Fruit fly (Drosophila melanogaster): ENCODE data around the gene Pomp.

Pomp gene

DNA sequence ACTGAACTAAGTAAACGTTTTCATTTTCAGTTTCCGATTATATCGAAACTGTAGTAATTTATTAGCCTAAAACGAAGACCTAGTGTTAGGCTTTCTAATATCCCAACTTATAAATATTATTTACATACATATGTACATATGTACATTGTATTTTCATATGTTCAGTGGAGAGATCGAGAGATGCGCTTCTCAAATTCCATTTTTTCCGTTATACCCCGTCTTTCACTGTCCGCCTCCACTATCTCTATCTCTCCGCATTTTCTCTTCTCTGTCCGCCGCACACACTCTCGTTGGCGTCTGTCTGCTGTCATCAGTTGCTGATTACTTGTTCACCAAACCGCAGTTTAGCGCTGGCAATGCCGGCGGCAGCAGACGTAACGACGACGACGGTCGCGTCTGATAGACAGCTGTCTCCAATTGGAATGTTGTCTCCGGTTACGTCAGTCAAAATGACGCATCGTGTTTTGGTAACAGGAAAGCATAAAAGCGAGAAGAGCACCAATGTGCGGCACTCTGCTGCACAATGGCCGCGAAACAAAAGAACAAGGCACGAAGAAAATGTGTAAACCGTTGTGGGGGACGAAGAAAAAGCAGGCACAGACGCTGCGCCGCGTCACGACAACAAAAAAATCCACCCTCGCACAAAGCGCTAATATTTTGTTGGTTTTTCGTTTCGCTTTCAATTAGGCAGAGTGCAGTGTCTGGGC, 35.2 kb downstream of the Pomp start, which contains the start of gene CG9331 (continued):
- TF ChIP-seq vvl (GFP tag; IDR thresholded peaks at IDR 0.05) (peak; percentile 36; the same call in 1 of the 2 replicates), vnd (GFP tag; IDR thresholded peaks at IDR 0.05; ENCODE audit: partially characterized antibody) (peak; percentile 56; the same call in 1 of the 3 replicates), slbo (GFP tag; IDR thresholded peaks at IDR 0.05) (no peak), CG3995 (GFP tag; optimal IDR thresholded peaks at IDR 0.05) (no peak), HmgD (GFP tag; optimal IDR thresholded peaks at IDR 0.05) (peak; percentile 4), zfh2 (GFP tag; optimal IDR thresholded peaks at IDR 0.05) (no peak), lbe (GFP tag; optimal IDR thresholded peaks at IDR 0.05) (no peak), tio (GFP tag; optimal IDR thresholded peaks at IDR 0.05) (no peak), CG30403 (GFP tag; optimal IDR thresholded peaks at IDR 0.05) (no peak), CG1233 (GFP tag; optimal IDR thresholded peaks at IDR 0.05) (no peak), CG9609 (GFP tag; optimal IDR thresholded peaks at IDR 0.05) (no peak), CkIIα-i1 (GFP tag; IDR thresholded peaks at IDR 0.05) (no peak), Scr (GFP tag; IDR thresholded peaks at IDR 0.05; ENCODE audit: partially characterized antibody) (peak; percentile 43), CG12236 (GFP tag; optimal IDR thresholded peaks at IDR 0.05) (no peak), CG11093 (GFP tag; IDR thresholded peaks at IDR 0.05) (no peak), CG8924 (tag; optimal IDR thresholded peaks at IDR 0.05) (no peak), aop (GFP tag; IDR thresholded peaks at IDR 0.05) (no peak), CG7963 (GFP tag; IDR thresholded peaks at IDR 0.05; ENCODE audit: partially characterized antibody) (no peak), kni (GFP tag; optimal IDR thresholded peaks at IDR 0.05) (peak; percentile 86), abd-A (tag; optimal IDR thresholded peaks at IDR 0.05) (peak; percentile 92), her (GFP tag; optimal IDR thresholded peaks at IDR 0.05) (no peak), HLH54F (GFP tag; optimal IDR thresholded peaks at IDR 0.05) (no peak), Dad (GFP tag; optimal IDR thresholded peaks at IDR 0.05) (no peak), nerfin-2 (GFP tag; IDR thresholded peaks at IDR 0.05; ENCODE audit: partially characterized antibody) (peak; percentile 53; the same call in 1 of the 2 replicates), HLH3B (GFP tag; IDR thresholded peaks at IDR 0.05) (no peak), CG12219 (GFP tag; optimal IDR thresholded peaks at IDR 0.05) (no peak), Ravus (GFP tag; IDR thresholded peaks at IDR 0.05) (no peak), lola (GFP tag; optimal IDR thresholded peaks at IDR 0.05) (no peak), jumu (GFP tag; optimal IDR thresholded peaks at IDR 0.05) (no peak), NK7.1 (GFP tag; optimal IDR thresholded peaks at IDR 0.05) (no peak), nerfin-1 (tag; optimal IDR thresholded peaks at IDR 0.05) (no peak), CG1647 (GFP tag; optimal IDR thresholded peaks at IDR 0.05) (no peak), CG16813 (GFP tag; IDR thresholded peaks at IDR 0.05; ENCODE audit: partially characterized antibody) (peak; percentile 40; the same call in 1 of the 3 replicates), CG17568 (GFP tag; optimal IDR thresholded peaks at IDR 0.05) (no peak), CG4854 (GFP tag; optimal IDR thresholded peaks at IDR 0.05) (no peak), dmrt99B (tag; optimal IDR thresholded peaks at IDR 0.05) (no peak), MESR4 (GFP tag; optimal IDR thresholded peaks at IDR 0.05) (no peak), sr (GFP tag; IDR thresholded peaks at IDR 0.05) (peak; percentile 42; the same call in 1 of the 3 replicates), ro (GFP tag; IDR thresholded peaks at IDR 0.05) (no peak), Camta (GFP tag; optimal IDR thresholded peaks at IDR 0.05) (no peak), CG3065 (GFP tag; optimal IDR thresholded peaks at IDR 0.05) (no peak), CG7271 (tag; optimal IDR thresholded peaks at IDR 0.05) (no peak), ind (GFP tag; optimal IDR thresholded peaks at IDR 0.05) (no peak), CG10654 (GFP tag; optimal IDR thresholded peaks at IDR 0.05) (no peak), repo (GFP tag; optimal IDR thresholded peaks at IDR 0.05) (no peak), NFAT (GFP tag; IDR thresholded peaks at IDR 0.05) (no peak), CG8944 (GFP tag; optimal IDR thresholded peaks at IDR 0.05) (no peak), CG43689 (GFP tag; IDR thresholded peaks at IDR 0.05) (no peak), oc (tag; optimal IDR thresholded peaks at IDR 0.05) (peak; percentile 36), CG4730 (GFP tag; IDR thresholded peaks at IDR 0.05) (no peak), hth (optimal IDR thresholded peaks at IDR 0.05) (no peak)
